Fruit fly (Drosophila melanogaster) whole organism, embryonic: ENCODE results near the gene Pino.

Source experiments
- ATbp ChIP-seq: fragments of 200-800 bp; sonication (Bioruptor generic); optimal IDR thresholded peaks from 2 replicates; lab custom pipeline; 2017; ENCODE audit warnings: missing biosample characterization, mild to moderate bottlenecking, missing genetic modification characterization, missing genetic modification reagents
- Atf3 ChIP-seq: fragments of 200-800 bp; sonication (Bioruptor generic); optimal IDR thresholded peaks from 3 replicates; lab custom pipeline; 2016; ENCODE audit warnings: missing biosample characterization, missing genetic modification characterization
- BtbVII ChIP-seq: fragments of 200-800 bp; sonication (Bioruptor generic); optimal IDR thresholded peaks from 3 replicates; lab custom pipeline; 2017; ENCODE audit warnings: missing biosample characterization, mild to moderate bottlenecking, missing genetic modification characterization
- CG10462 ChIP-seq: fragments of 200-800 bp; sonication (Bioruptor generic); optimal IDR thresholded peaks from 2 replicates; lab custom pipeline; 2016; ENCODE audit warnings: missing biosample characterization, missing genetic modification characterization
- CG10543 ChIP-seq: fragments of 200-800 bp; sonication (Bioruptor generic); optimal IDR thresholded peaks from 3 replicates; lab custom pipeline; 2017; ENCODE audit warnings: missing biosample characterization, mild to moderate bottlenecking, missing genetic modification characterization, moderate library complexity
- CG10565 ChIP-seq: fragments of 200-800 bp; sonication (Bioruptor generic); optimal IDR thresholded peaks from 3 replicates; lab custom pipeline; 2016; ENCODE audit warnings: missing biosample characterization, mild to moderate bottlenecking, missing genetic modification characterization
- CG10654 ChIP-seq: fragments of 200-800 bp; sonication (Bioruptor generic); optimal IDR thresholded peaks from 2 replicates; lab custom pipeline; 2016; ENCODE audit warnings: missing biosample characterization, missing genetic modification characterization
- CG11456 ChIP-seq: fragments of 200-800 bp; sonication (Bioruptor generic); IDR thresholded peaks from 3 replicates; pipeline ENCODE4 v1.3.6; 2022; ENCODE audit warnings: missing biosample characterization, missing genetic modification characterization
- CG11723 ChIP-seq: fragments of 200-800 bp; sonication (Bioruptor generic); optimal IDR thresholded peaks from 2 replicates; lab custom pipeline; 2017; ENCODE audit warnings: missing biosample characterization, mild to moderate bottlenecking, missing genetic modification characterization
- CG12391 ChIP-seq: fragments of 200-800 bp; sonication (Bioruptor generic); optimal IDR thresholded peaks from 3 replicates; lab custom pipeline; 2018; ENCODE audit warnings: missing biosample characterization, mild to moderate bottlenecking, missing genetic modification characterization, moderate library complexity
- CG15073 ChIP-seq: fragments of 200-800 bp; sonication (Bioruptor generic); optimal IDR thresholded peaks from 2 replicates; lab custom pipeline; 2016; ENCODE audit warnings: missing biosample characterization, missing genetic modification characterization
- CG1529 ChIP-seq: fragments of 200-800 bp; sonication (Bioruptor generic); optimal IDR thresholded peaks from 3 replicates; lab custom pipeline; 2018; ENCODE audit warnings: missing biosample characterization, missing genetic modification characterization
- CG15479 ChIP-seq: fragments of 200-800 bp; sonication (Bioruptor generic); optimal IDR thresholded peaks from 3 replicates; lab custom pipeline; 2019; ENCODE audit warnings: missing biosample characterization, mild to moderate bottlenecking, missing genetic modification characterization, moderate library complexity
- CG15601 ChIP-seq: fragments of 200-800 bp; sonication (Bioruptor generic); optimal IDR thresholded peaks from 3 replicates; lab custom pipeline; 2019; ENCODE audit warnings: missing biosample characterization, mild to moderate bottlenecking, missing genetic modification characterization, moderate library complexity
- CG16779 ChIP-seq: fragments of 200-800 bp; sonication (Bioruptor generic); IDR thresholded peaks from 2 replicates; pipeline ENCODE4 v1.3.6; 2022; ENCODE audit warnings: missing biosample characterization, missing genetic modification characterization
- CG18619 ChIP-seq: fragments of 200-800 bp; sonication (Bioruptor generic); optimal IDR thresholded peaks from 3 replicates; lab custom pipeline; 2017; ENCODE audit warnings: missing biosample characterization, mild to moderate bottlenecking, missing genetic modification characterization
- CG2116 ChIP-seq: fragments of 200-800 bp; sonication (Bioruptor generic); optimal IDR thresholded peaks from 3 replicates; lab custom pipeline; 2018; ENCODE audit warnings: missing biosample characterization, mild to moderate bottlenecking, missing genetic modification characterization
- CG4328 ChIP-seq: fragments of 200-800 bp; sonication (Bioruptor generic); optimal IDR thresholded peaks from 3 replicates; lab custom pipeline; 2017; ENCODE audit warnings: missing biosample characterization, missing genetic modification reagents, missing genetic modification characterization
- CG4424 ChIP-seq: fragments of 200-800 bp; sonication (Bioruptor generic); optimal IDR thresholded peaks from 3 replicates; lab custom pipeline; 2016; ENCODE audit warnings: missing biosample characterization, missing genetic modification characterization
- CG7987 ChIP-seq: fragments of 200-800 bp; sonication (Bioruptor generic); optimal IDR thresholded peaks from 2 replicates; lab custom pipeline; 2018; ENCODE audit warnings: missing biosample characterization, mild to moderate bottlenecking, missing genetic modification characterization, moderate library complexity
- CG8089 ChIP-seq: fragments of 200-800 bp; sonication (Bioruptor generic); optimal IDR thresholded peaks from 3 replicates; lab custom pipeline; 2016; ENCODE audit warnings: missing biosample characterization, missing genetic modification characterization
- CG9609 ChIP-seq: fragments of 200-800 bp; sonication (Bioruptor generic); optimal IDR thresholded peaks from 3 replicates; lab custom pipeline; 2016; ENCODE audit warnings: missing biosample characterization, missing genetic modification characterization
- CHES-1-like ChIP-seq: fragments of 200-800 bp; sonication (Bioruptor generic); optimal IDR thresholded peaks from 2 replicates; lab custom pipeline; 2016; ENCODE audit warnings: missing biosample characterization, missing genetic modification characterization
- Dp ChIP-seq: fragments of 200-800 bp; sonication (Bioruptor generic); optimal IDR thresholded peaks from 2 replicates; lab custom pipeline; 2018; ENCODE audit warnings: missing biosample characterization, mild to moderate bottlenecking, missing genetic modification characterization, moderate library complexity
- GATAe ChIP-seq: fragments of 200-800 bp; sonication (Bioruptor generic); conservative IDR thresholded peaks from 2 replicates; pipeline ENCODE4 v1.3.6; 2022; ENCODE audit warnings: missing biosample characterization, missing genetic modification characterization
- Hmx ChIP-seq: fragments of 200-800 bp; sonication (Bioruptor generic); optimal IDR thresholded peaks from 2 replicates; lab custom pipeline; 2016; ENCODE audit warnings: missing biosample characterization, missing genetic modification characterization
- Myb ChIP-seq: fragments of 200-800 bp; sonication (Bioruptor generic); optimal IDR thresholded peaks from 2 replicates; lab custom pipeline; 2016; ENCODE audit warnings: missing biosample characterization, missing genetic modification characterization
- NC2α ChIP-seq: fragments of 200-800 bp; sonication (Bioruptor generic); optimal IDR thresholded peaks from 2 replicates; lab custom pipeline; 2016; ENCODE audit warnings: missing biosample characterization, missing genetic modification characterization
- Rx ChIP-seq: fragments of 200-800 bp; sonication (Bioruptor generic); IDR thresholded peaks from 2 replicates; pipeline ENCODE4 v1.3.6; 2022; ENCODE audit warnings: missing biosample characterization, missing genetic modification characterization
- Scr ChIP-seq: fragments of 200-800 bp; sonication (Bioruptor generic); IDR thresholded peaks from 2 replicates; pipeline ENCODE4 v1.3.6; 2022; ENCODE audit warnings: missing biosample characterization, missing genetic modification characterization; ENCODE audit not compliant: partially characterized antibody
- Spps ChIP-seq: fragments of 200-800 bp; sonication (Bioruptor generic); optimal IDR thresholded peaks from 2 replicates; lab custom pipeline; 2018; ENCODE audit warnings: missing biosample characterization, mild to moderate bottlenecking, missing genetic modification characterization
- al ChIP-seq: fragments of 200-800 bp; sonication (Bioruptor generic); IDR thresholded peaks from 2 replicates; pipeline ENCODE4 v1.3.6; 2022; ENCODE audit warnings: missing biosample characterization, missing genetic modification characterization
- cas ChIP-seq: fragments of 200-800 bp; sonication (Bioruptor generic); IDR thresholded peaks from 2 replicates; pipeline ENCODE4 v1.3.6; 2022; ENCODE audit warnings: missing biosample characterization, missing genetic modification characterization
- cg ChIP-seq: fragments of 200-800 bp; sonication (Bioruptor generic); optimal IDR thresholded peaks from 3 replicates; lab custom pipeline; 2019; ENCODE audit warnings: missing biosample characterization, mild to moderate bottlenecking, missing genetic modification characterization, moderate library complexity
- crc ChIP-seq: fragments of 200-800 bp; sonication (Bioruptor generic); optimal IDR thresholded peaks from 2 replicates; lab custom pipeline; 2016; ENCODE audit warnings: missing biosample characterization, missing genetic modification characterization
- dati ChIP-seq: fragments of 200-800 bp; sonication (Bioruptor generic); IDR thresholded peaks from 2 replicates; pipeline ENCODE4 v1.3.6; 2022; ENCODE audit warnings: missing biosample characterization, missing genetic modification characterization
- dysf ChIP-seq: fragments of 200-800 bp; sonication (Bioruptor generic); IDR thresholded peaks from 3 replicates; pipeline ENCODE4 v1.3.6; 2022; ENCODE audit warnings: missing biosample characterization, missing genetic modification characterization
- gcm ChIP-seq: fragments of 200-800 bp; sonication (Bioruptor generic); optimal IDR thresholded peaks from 2 replicates; lab custom pipeline; 2019; ENCODE audit warnings: missing biosample characterization, mild to moderate bottlenecking, missing genetic modification characterization, moderate library complexity
- grau ChIP-seq: fragments of 200-800 bp; optimal IDR thresholded peaks from 3 replicates; lab custom pipeline; 2019; ENCODE audit warnings: missing biosample characterization, mild to moderate bottlenecking, missing genetic modification characterization, moderate library complexity
- ind ChIP-seq: fragments of 200-800 bp; sonication (Bioruptor generic); optimal IDR thresholded peaks from 3 replicates; lab custom pipeline; 2016; ENCODE audit warnings: missing biosample characterization, missing genetic modification characterization
- kay ChIP-seq: fragments of 200-800 bp; sonication (Bioruptor generic); optimal IDR thresholded peaks from 2 replicates; lab custom pipeline; 2016; ENCODE audit warnings: missing biosample characterization, missing genetic modification characterization
- kni ChIP-seq: fragments of 200-800 bp; sonication (Bioruptor generic); optimal IDR thresholded peaks from 3 replicates; lab custom pipeline; 2017; ENCODE audit warnings: mild to moderate bottlenecking, missing biosample characterization, missing genetic modification reagents, missing genetic modification characterization
- lab ChIP-seq: fragments of 200-800 bp; sonication (Bioruptor generic); optimal IDR thresholded peaks from 3 replicates; lab custom pipeline; 2017; ENCODE audit warnings: missing biosample characterization, missing genetic modification characterization, mild to moderate bottlenecking, moderate library complexity, missing genetic modification reagents
- sna ChIP-seq: fragments of 200-800 bp; sonication (Bioruptor generic); IDR thresholded peaks from 2 replicates; pipeline ENCODE4 v1.3.6; 2022; ENCODE audit warnings: missing biosample characterization, missing genetic modification characterization; ENCODE audit not compliant: partially characterized antibody
- sr ChIP-seq: fragments of 200-800 bp; sonication (Bioruptor generic); IDR thresholded peaks from 3 replicates; pipeline ENCODE4 v1.3.6; 2022; ENCODE audit warnings: missing biosample characterization, missing genetic modification characterization
- tap ChIP-seq: fragments of 200-800 bp; optimal IDR thresholded peaks from 3 replicates; lab custom pipeline; 2019; ENCODE audit warnings: missing biosample characterization, mild to moderate bottlenecking, missing genetic modification characterization, moderate library complexity
- tio ChIP-seq: fragments of 200-800 bp; sonication (Bioruptor generic); optimal IDR thresholded peaks from 2 replicates; lab custom pipeline; 2017; ENCODE audit warnings: missing biosample characterization, missing genetic modification characterization, inconsistent platforms
- unpg ChIP-seq: fragments of 200-800 bp; sonication (Bioruptor generic); optimal IDR thresholded peaks from 3 replicates; lab custom pipeline; 2018; ENCODE audit warnings: missing biosample characterization, mild to moderate bottlenecking, missing genetic modification characterization, moderate library complexity
- wek ChIP-seq: fragments of 200-800 bp; sonication (Bioruptor generic); optimal IDR thresholded peaks from 3 replicates; lab custom pipeline; 2018; ENCODE audit warnings: missing biosample characterization, mild to moderate bottlenecking, missing genetic modification characterization, moderate library complexity

Pino gene

DNA sequence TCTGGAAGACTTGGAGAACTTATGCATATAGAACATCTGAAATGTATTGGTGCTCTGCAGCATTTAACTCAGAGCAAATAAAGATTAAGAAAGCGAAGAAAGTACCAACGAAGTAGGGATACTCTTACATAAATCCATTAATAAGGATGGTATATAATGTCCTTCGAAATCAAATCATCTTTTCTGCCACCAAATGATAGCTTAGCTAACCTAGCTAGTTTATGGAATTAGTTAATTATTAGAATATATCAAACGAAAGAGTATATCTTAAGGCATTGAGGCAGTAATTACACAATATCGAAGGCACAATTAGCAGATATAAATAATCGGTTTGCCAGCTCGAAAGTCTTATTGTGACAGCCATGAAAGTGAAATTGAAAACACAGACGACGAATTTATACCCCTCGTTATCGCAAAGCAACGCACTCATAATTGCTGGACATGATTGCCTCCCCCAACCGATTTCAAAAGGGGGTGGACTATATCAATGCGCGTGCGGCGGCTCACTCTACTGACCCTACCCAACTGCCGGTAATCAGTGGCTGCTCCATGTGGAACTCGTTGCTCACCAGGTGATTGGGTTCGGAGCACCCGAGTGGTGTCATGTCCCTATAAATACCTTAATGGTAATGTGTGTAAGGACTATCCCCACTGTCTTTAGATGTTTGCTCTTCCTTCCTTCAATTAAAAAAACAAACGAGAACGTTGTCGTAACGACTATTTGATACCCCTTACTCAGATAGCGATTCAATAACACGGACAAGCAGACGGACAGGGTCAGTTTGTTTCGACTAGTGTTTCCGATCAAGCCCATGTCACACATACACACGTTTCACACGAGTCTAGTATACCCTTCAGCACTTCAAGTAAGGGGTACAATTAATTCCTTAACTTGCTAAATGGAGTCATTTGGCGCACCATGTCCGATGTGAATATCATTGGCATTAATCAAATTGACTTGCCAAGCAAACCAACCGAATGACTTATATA, 15.9 kb upstream of the Pino start (continued):
- TF ChIP-seq CG1529 (peak; percentile 42), al (GFP tag; lab: Robert Waterston, UW) (no peak), wek (GFP tag; lab: Kevin White, UChicago) (no peak), sr (GFP tag; lab: Robert Waterston, UW) (no peak), lab (GFP tag; lab: Kevin White, UChicago) (peak; percentile 73), Hmx (GFP tag; lab: Kevin White, UChicago) (no peak), dati (GFP tag; lab: Robert Waterston, UW) (no peak), CG18619 (GFP tag; lab: Kevin White, UChicago) (peak; percentile 31), CG4328 (no peak), Atf3 (no peak), CG4424 (GFP tag; lab: Kevin White, UChicago) (peak; percentile 55), tio (GFP tag; lab: Kevin White, UChicago) (no peak), CG10654 (GFP tag; lab: Kevin White, UChicago) (no peak), GATAe (GFP tag; lab: Robert Waterston, UW) (no peak), grau (tag; lab: Kevin White, UChicago) (peak; percentile 71), CG2116 (GFP tag; lab: Kevin White, UChicago) (no peak), sna (GFP tag; lab: Robert Waterston, UW) (no peak), gcm (GFP tag; lab: Kevin White, UChicago) (peak; percentile 3), CHES-1-like (GFP tag; lab: Kevin White, UChicago) (peak; percentile 21), CG15073 (no peak), CG15479 (GFP tag; lab: Kevin White, UChicago) (no peak), CG9609 (GFP tag; lab: Kevin White, UChicago) (peak; percentile 37), Myb (peak; percentile 5), CG10462 (peak; percentile 1), kni (GFP tag; lab: Kevin White, UChicago) (no peak), CG10565 (no peak), kay (GFP tag; lab: Kevin White, UChicago) (no peak), cas (GFP tag; lab: Robert Waterston, UW) (peak; percentile 31; the same call in 1 of the 2 replicates), tap (tag; lab: Kevin White, UChicago) (peak; percentile 62), cg (no peak), BtbVII (peak; percentile 42), CG7987 (GFP tag; lab: Kevin White, UChicago) (no peak), ind (GFP tag; lab: Kevin White, UChicago) (peak; percentile 49), ATbp (GFP tag; lab: Kevin White, UChicago) (peak; percentile 49), CG10543 (GFP tag; lab: Kevin White, UChicago) (no peak), NC2α (GFP tag; lab: Kevin White, UChicago) (no peak), Spps (no peak), unpg (peak; percentile 59), Dp (no peak), CG12391 (tag; lab: Kevin White, UChicago) (peak; percentile 70), CG11723 (GFP tag; lab: Kevin White, UChicago) (no peak), Scr (GFP tag; lab: Robert Waterston, UW) (no peak), CG16779 (GFP tag; lab: Robert Waterston, UW) (no peak), CG11456 (GFP tag; lab: Robert Waterston, UW) (no peak), dysf (GFP tag; lab: Robert Waterston, UW) (0 out of 3 replicates have a peak, but pooled peaks have one; percentile 40), CG15601 (tag; lab: Kevin White, UChicago) (peak; percentile 54), CG8089 (GFP tag; lab: Kevin White, UChicago) (no peak), Rx (GFP tag; lab: Robert Waterston, UW) (no peak), crc (GFP tag; lab: Kevin White, UChicago) (no peak)
